Fruit fly (Drosophila melanogaster): Measurements from ENCODE around the gene Nin.

Nin gene

DNA sequence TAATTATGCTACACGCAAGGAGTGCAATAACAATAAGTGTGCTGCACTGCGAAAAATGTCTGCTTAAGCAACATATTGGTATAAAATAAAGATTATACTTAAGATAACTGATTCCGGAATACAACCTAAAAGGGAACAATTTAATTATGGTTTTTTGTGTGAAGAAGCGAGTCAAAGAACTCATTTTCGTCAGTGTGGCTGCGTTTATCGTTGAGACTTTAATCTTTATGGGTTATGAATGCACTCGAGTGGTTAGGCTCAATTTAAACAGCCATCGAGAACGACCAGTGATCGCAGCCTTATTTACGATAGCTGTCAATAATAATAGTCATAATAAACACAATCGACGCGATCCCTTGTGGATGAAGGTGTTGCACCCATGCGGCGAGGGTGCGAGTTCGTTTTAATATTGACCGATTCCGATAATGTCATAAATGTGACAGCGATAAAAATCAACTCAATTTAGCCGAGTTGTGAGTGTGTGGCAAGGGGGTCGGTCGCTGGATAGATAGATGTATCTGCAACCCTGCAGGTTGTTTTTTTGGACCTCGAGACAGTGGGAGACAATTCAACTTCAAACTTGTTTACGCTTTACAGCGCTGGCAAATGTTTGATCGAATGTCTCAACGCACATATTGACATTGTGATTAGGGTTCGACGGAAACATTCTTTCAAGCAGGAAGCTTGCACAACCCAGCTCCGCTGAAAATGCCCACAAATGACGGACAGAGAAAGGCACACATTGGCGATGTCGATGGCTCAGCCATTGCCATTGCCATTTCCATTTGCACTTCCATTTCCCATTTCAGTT is 22.1 kb downstream of the Nin start (continued):
- TF ChIP-seq pan (optimal IDR thresholded peaks at IDR 0.05) (no peak), brk (GFP tag; optimal IDR thresholded peaks at IDR 0.05) (peak; percentile 71), h (GFP tag; optimal IDR thresholded peaks at IDR 0.05) (peak; percentile 95), CG32264 (GFP tag; optimal IDR thresholded peaks at IDR 0.05) (no peak), Hr78 (GFP tag; optimal IDR thresholded peaks at IDR 0.05) (no peak), CrebA (GFP tag; optimal IDR thresholded peaks at IDR 0.05; ENCODE audit: borderline replicate concordance) (peak; percentile 80), Rel (GFP tag; optimal IDR thresholded peaks at IDR 0.05) (peak; percentile 50), Rel (tag; optimal IDR thresholded peaks at IDR 0.05) (peak; percentile 60), rgr (GFP tag; optimal IDR thresholded peaks at IDR 0.05) (peak; percentile 86), Sp1 (GFP tag; optimal IDR thresholded peaks at IDR 0.05) (peak; percentile 69)

DNA sequence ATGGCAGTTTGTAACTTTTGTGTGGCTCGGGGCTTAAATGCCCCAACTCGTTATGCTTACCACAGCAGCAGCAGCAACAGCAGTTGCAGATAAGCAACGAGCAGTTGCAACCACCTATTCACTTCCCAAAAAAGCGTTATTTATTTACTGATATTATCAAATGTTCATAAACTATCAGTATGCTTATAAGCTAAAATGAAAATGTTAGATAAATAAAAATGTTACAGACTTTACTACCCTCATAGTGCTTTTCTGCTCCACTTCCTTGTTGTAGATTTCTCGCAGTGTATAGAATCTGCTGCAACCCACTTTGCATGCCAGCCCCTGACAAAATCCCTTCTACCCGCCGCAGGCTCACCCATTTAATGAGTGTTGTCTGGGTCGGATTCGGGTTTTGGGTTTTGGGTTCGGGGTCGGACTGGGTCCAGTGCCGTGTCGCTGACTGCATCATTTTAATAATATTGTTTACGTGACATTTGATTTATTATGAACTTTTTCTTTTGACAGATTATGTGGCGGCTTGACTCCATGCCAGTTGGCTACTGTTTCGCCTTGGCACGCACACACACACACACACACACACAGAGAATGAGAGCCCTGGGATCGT is 24.1 kb downstream of the Nin start:
- TF ChIP-seq Sp1 (GFP tag; optimal IDR thresholded peaks at IDR 0.05) (peak; percentile 96), fru (GFP tag; optimal IDR thresholded peaks at IDR 0.05) (peak; percentile 97), Mio (GFP tag; optimal IDR thresholded peaks at IDR 0.05) (peak; percentile 7), CrebA (GFP tag; optimal IDR thresholded peaks at IDR 0.05; ENCODE audit: borderline replicate concordance) (peak; percentile 80), OdsH (GFP tag; optimal IDR thresholded peaks at IDR 0.05) (peak; percentile 96), Dif (GFP tag; optimal IDR thresholded peaks at IDR 0.05; ENCODE audit: partially characterized antibody) (no peak), h (GFP tag; optimal IDR thresholded peaks at IDR 0.05) (peak; percentile 96), sv (GFP tag; optimal IDR thresholded peaks at IDR 0.05) (no peak), dl (GFP tag; optimal IDR thresholded peaks at IDR 0.05; ENCODE audit: insufficient read depth in 1 of 2, partially characterized antibody in 2 of 2) (no peak), N (GFP tag; optimal IDR thresholded peaks at IDR 0.05) (no peak), woc (GFP tag; optimal IDR thresholded peaks at IDR 0.05) (peak; percentile 95), dsf (GFP tag; optimal IDR thresholded peaks at IDR 0.05; ENCODE audit: borderline replicate concordance) (peak; percentile 76), Rel (GFP tag; optimal IDR thresholded peaks at IDR 0.05) (peak; percentile 10), Rel (tag; optimal IDR thresholded peaks at IDR 0.05) (peak; percentile 60), Hnf4 (GFP tag; optimal IDR thresholded peaks at IDR 0.05) (peak; percentile 95), lola (GFP tag; optimal IDR thresholded peaks at IDR 0.05) (no peak), psq (GFP tag; optimal IDR thresholded peaks at IDR 0.05) (peak; percentile 91), Abd-B (GFP tag; optimal IDR thresholded peaks at IDR 0.05) (no peak), Jra (GFP tag; optimal IDR thresholded peaks at IDR 0.05) (peak; percentile 82), GATAd (GFP tag; optimal IDR thresholded peaks at IDR 0.05) (no peak), Dfd (GFP tag; optimal IDR thresholded peaks at IDR 0.05) (no peak), br (GFP tag; optimal IDR thresholded peaks at IDR 0.05) (peak; percentile 96), Hr78 (GFP tag; optimal IDR thresholded peaks at IDR 0.05) (no peak), sage (GFP tag; optimal IDR thresholded peaks at IDR 0.05) (peak; percentile 92), ey (GFP tag; optimal IDR thresholded peaks at IDR 0.05) (peak; percentile 96), pan (optimal IDR thresholded peaks at IDR 0.05) (no peak), foxo (GFP tag; optimal IDR thresholded peaks at IDR 0.05) (peak; percentile 74 to 97), usp (GFP tag; optimal IDR thresholded peaks at IDR 0.05) (no peak), jim (GFP tag; optimal IDR thresholded peaks at IDR 0.05) (no peak), Vsx2 (GFP tag; optimal IDR thresholded peaks at IDR 0.05; ENCODE audit: partially characterized antibody) (no peak), Myc (optimal IDR thresholded peaks at IDR 0.05) (no peak), HLH106 (tag; optimal IDR thresholded peaks at IDR 0.05) (peak; percentile 95), CG9705 (GFP tag; optimal IDR thresholded peaks at IDR 0.05) (peak; percentile 72), dmrt93B (GFP tag; optimal IDR thresholded peaks at IDR 0.05) (peak; percentile 89), rgr (GFP tag; optimal IDR thresholded peaks at IDR 0.05) (peak; percentile 95), brk (GFP tag; optimal IDR thresholded peaks at IDR 0.05) (peak; percentile 92), CG32264 (GFP tag; optimal IDR thresholded peaks at IDR 0.05) (peak; percentile 93), Hr83 (GFP tag; optimal IDR thresholded peaks at IDR 0.05; ENCODE audit: poor library complexity, severe bottlenecking) (no peak), tai (GFP tag; optimal IDR thresholded peaks at IDR 0.05) (peak; percentile 87)
